Worm (Caenorhabditis elegans): ENCODE data around the gene F42A10.6.

The F42A10.6 gene

ce11 chrIII:6177631-6178030 lies 970 bp upstream of the F42A10.6 start:
- TF ChIP-seq let-607 (tag; optimal IDR thresholded peaks at IDR 0.05) (no peak), B0261.1 (tag; optimal IDR thresholded peaks at IDR 0.05) (no peak), tlf-1 (GFP tag; optimal IDR thresholded peaks at IDR 0.05) (no peak), nhr-80 (tag; optimal IDR thresholded peaks at IDR 0.05) (peak; percentile 13)

- TF ChIP-seq hrde-1 (tag; optimal IDR thresholded peaks at IDR 0.05; ENCODE audit: borderline replicate concordance) (peak; percentile 61), D2030.7 (GFP tag; IDR thresholded peaks at IDR 0.05) (no peak), madf-3 (GFP tag; IDR thresholded peaks at IDR 0.05) (no peak), nfyb-1 (GFP tag; IDR thresholded peaks at IDR 0.05) (0 out of 2 replicates have a peak, but pooled peaks have one; percentile 30), hlh-12 (tag; optimal IDR thresholded peaks at IDR 0.05) (no peak), F39B2.1 (GFP tag; IDR thresholded peaks at IDR 0.05) (0 out of 2 replicates have a peak, but pooled peaks have one; percentile 52), tbx-9 (tag; optimal IDR thresholded peaks at IDR 0.05; ENCODE audit: borderline replicate concordance) (no peak)
Observed at ce11 chrIII:6176172-6176571, 489 bp downstream of the F42A10.6 start.

- TF ChIP-seq D2030.7 (GFP tag; IDR thresholded peaks at IDR 0.05) = peak; percentile 41; the same call in 1 of the 2 replicates
- peak; percentile 23 for TF ChIP-seq efl-1 (GFP tag; optimal IDR thresholded peaks at IDR 0.05)
- no peak for TF ChIP-seq ceh-27 (GFP tag; optimal IDR thresholded peaks at IDR 0.05)
- TF ChIP-seq ztf-22 (GFP tag; optimal IDR thresholded peaks at IDR 0.05) = no peak
- peak; percentile 47 for TF ChIP-seq lsl-1 (GFP tag; optimal IDR thresholded peaks at IDR 0.05)
- 0 out of 2 replicates have a peak, but pooled peaks have one; percentile 40 for TF ChIP-seq nfyb-1 (GFP tag; IDR thresholded peaks at IDR 0.05)
- TF ChIP-seq nhr-80 (tag; optimal IDR thresholded peaks at IDR 0.05) = peak; percentile 41
- 0 out of 2 replicates have a peak, but pooled peaks have one; percentile 31 for TF ChIP-seq rcor-1 (GFP tag; IDR thresholded peaks at IDR 0.05)
- peak; percentile 26 for TF ChIP-seq tlf-1 (GFP tag; optimal IDR thresholded peaks at IDR 0.05)
- no peak for TF ChIP-seq unc-130 (GFP tag; optimal IDR thresholded peaks at IDR 0.05)
- 0 out of 2 replicates have a peak, but pooled peaks have one; percentile 58 for TF ChIP-seq Y53G8AR.9 (GFP tag; conservative IDR thresholded peaks at IDR 0.05)
- peak; percentile 33 for TF ChIP-seq attf-5 (GFP tag; optimal IDR thresholded peaks at IDR 0.05)
- peak; percentile 64 for TF ChIP-seq lin-54 (GFP tag; optimal IDR thresholded peaks at IDR 0.05)
- TF ChIP-seq madf-6 (GFP tag; IDR thresholded peaks at IDR 0.05) = peak; percentile 55; the same call in 1 of the 2 replicates
- peak in 1 of 3 experiments; percentile 66 for TF ChIP-seq lin-35 (GFP tag; optimal IDR thresholded peaks at IDR 0.05)
- 0 out of 2 replicates have a peak, but pooled peaks have one; percentile 12 for TF ChIP-seq attf-3 (GFP tag; conservative IDR thresholded peaks at IDR 0.05)
- peak; percentile 28 for TF ChIP-seq xnd-1 (tag; optimal IDR thresholded peaks at IDR 0.05)
- TF ChIP-seq fkh-3 (tag; optimal IDR thresholded peaks at IDR 0.05) = no peak
- TF ChIP-seq cebp-1 (GFP tag; IDR thresholded peaks at IDR 0.05) = no peak
- TF ChIP-seq cebp-1 (tag; optimal IDR thresholded peaks at IDR 0.05) = peak; percentile 93
- TF ChIP-seq zim-3 (tag; optimal IDR thresholded peaks at IDR 0.05) = no peak
- no peak for TF ChIP-seq C17E4.6 (GFP tag; IDR thresholded peaks at IDR 0.05)
- TF ChIP-seq snpc-3.4 (tag; optimal IDR thresholded peaks at IDR 0.05) = peak; percentile 29
- TF ChIP-seq pbrm-1 (GFP tag; IDR thresholded peaks at IDR 0.05) = peak; percentile 41; the same call in 1 of the 2 replicates
- peak; percentile 52 for TF ChIP-seq lin-40 (tag; optimal IDR thresholded peaks at IDR 0.05)
- peak; percentile 58 for TF ChIP-seq F33H1.4 (GFP tag; IDR thresholded peaks at IDR 0.05)
- no peak for TF ChIP-seq F39B2.1 (GFP tag; IDR thresholded peaks at IDR 0.05)
- TF ChIP-seq madf-3 (GFP tag; IDR thresholded peaks at IDR 0.05) = no peak
- TF ChIP-seq snpc-1.3 (tag; optimal IDR thresholded peaks at IDR 0.05; ENCODE audit: insufficient read depth) = peak; percentile 67
- peak; percentile 20 for TF ChIP-seq snpc-4 (GFP tag; optimal IDR thresholded peaks at IDR 0.05)
- peak in 2 of 4 experiments; percentile 1 to 21 for TF ChIP-seq snpc-4 (tag; optimal IDR thresholded peaks at IDR 0.05)
- peak; percentile 23 for TF ChIP-seq tbp1 (GFP tag; optimal IDR thresholded peaks at IDR 0.05)
- TF ChIP-seq C06A6.2 (GFP tag; conservative IDR thresholded peaks at IDR 0.05) = no peak
- no peak for TF ChIP-seq K11D2.4 (GFP tag; IDR thresholded peaks at IDR 0.05)
- TF ChIP-seq mcd-1 (GFP tag; IDR thresholded peaks at IDR 0.05) = peak; percentile 66
- TF ChIP-seq ztf-18 (tag; optimal IDR thresholded peaks at IDR 0.05) = peak; percentile 94
- peak in 1 of 2 experiments; percentile 56 for TF ChIP-seq let-607 (tag; optimal IDR thresholded peaks at IDR 0.05)
Observed at ce11 chrIII:6173020-6173597, 3.6 kb downstream of the F42A10.6 start, which contains the start of the genes abcf-3 and F42A10.5. Gene abcf-3, plus strand, starts transcription at chrIII:6173403. Gene F42A10.5, minus strand, starts transcription at chrIII:6173477.

All from whole organism, young adult.